Worm (Caenorhabditis elegans) whole organism, late embryonic: ENCODE results near the gene elp-1.

ENCODE experiments used
- ama-1 ChIP-seq: fragments of 150-350 bp; optimal IDR thresholded peaks from 2 replicates; lab custom pipeline; 2014
- ceh-2 ChIP-seq: sonication (generic microtip); optimal IDR thresholded peaks from 2 replicates; lab custom pipeline; 2016; ENCODE audit warnings: missing genotype, missing genetic modification characterization, missing compliant biosample characterization
- ceh-30 ChIP-seq: fragments of 150-350 bp; optimal IDR thresholded peaks from 2 replicates; lab custom pipeline; 2014; ENCODE audit warnings: missing biosample characterization, missing genetic modification characterization
- dve-1 ChIP-seq: sonication (generic microtip); optimal IDR thresholded peaks from 2 replicates; lab custom pipeline; 2017; ENCODE audit warnings: antibody characterized with exemption, mild to moderate bottlenecking, missing genetic modification characterization, missing compliant biosample characterization
- elt-2 ChIP-seq: sonication (generic microtip); optimal IDR thresholded peaks from 2 replicates; lab custom pipeline; 2016; ENCODE audit warnings: missing genetic modification reagents, missing genetic modification characterization, missing compliant biosample characterization
- fkh-10 ChIP-seq: fragments of 150-350 bp; optimal IDR thresholded peaks from 2 replicates; lab custom pipeline; 2014; ENCODE audit warnings: missing biosample characterization, missing genetic modification reagents, missing genetic modification characterization
- madf-2 ChIP-seq: sonication (generic microtip); optimal IDR thresholded peaks from 2 replicates; lab custom pipeline; 2017; ENCODE audit warnings: missing genetic modification characterization, missing compliant biosample characterization
- nhr-11 ChIP-seq: fragments of 150-350 bp; optimal IDR thresholded peaks from 2 replicates; lab custom pipeline; 2014; ENCODE audit warnings: missing biosample characterization, missing genetic modification characterization
- npax-4 ChIP-seq: sonication (generic microtip); optimal IDR thresholded peaks from 2 replicates; lab custom pipeline; 2016; ENCODE audit warnings: missing genetic modification characterization, missing compliant biosample characterization
- rnt-1 ChIP-seq: sonication (generic microtip); optimal IDR thresholded peaks from 2 replicates; lab custom pipeline; 2016; ENCODE audit warnings: missing genetic modification characterization, missing compliant biosample characterization

DNA sequence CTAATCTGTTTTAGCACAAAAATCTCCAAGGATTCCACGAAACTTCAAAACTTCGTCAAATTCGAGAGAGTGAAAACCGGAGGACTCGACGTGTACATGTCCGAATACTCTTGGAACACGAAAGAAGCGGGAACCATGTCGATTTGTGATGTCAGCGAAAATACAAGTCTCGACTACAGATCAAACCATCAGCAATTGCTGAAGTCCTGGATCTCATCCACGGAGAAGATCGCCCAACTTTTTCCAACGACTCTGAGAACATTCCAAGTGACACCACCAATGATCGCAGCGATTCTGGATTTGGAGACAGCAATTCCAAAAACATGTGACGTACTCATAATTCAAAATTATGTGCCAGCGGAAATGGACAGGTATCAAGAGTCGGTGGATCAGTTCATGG is 47.5 kb downstream of the elp-1 start:
- TF ChIP-seq ama-1 (lab: Kevin White, UChicago) = no peak
- no peak for TF ChIP-seq ceh-30
- TF ChIP-seq dve-1 (tag; lab: Kevin White, UChicago) = no peak
- TF ChIP-seq rnt-1 (tag; lab: Kevin White, UChicago) = no peak
- no peak for TF ChIP-seq madf-2 (tag; lab: Kevin White, UChicago)
- TF ChIP-seq nhr-11 = no peak
- TF ChIP-seq elt-2 = no peak
- no peak for TF ChIP-seq ceh-2 (tag; lab: Kevin White, UChicago)
- no peak for TF ChIP-seq fkh-10 (GFP tag; lab: Kevin White, UChicago)
- TF ChIP-seq npax-4 = no peak
